Fruit fly (Drosophila melanogaster) whole organism, embryonic: ENCODE data around the gene HDAC1.

Experiments used
- Bgb ChIP-seq: fragments of 200-800 bp; sonication (Bioruptor generic); IDR thresholded peaks from 2 replicates; pipeline ENCODE4 v1.3.6; 2022; ENCODE audit warnings: missing biosample characterization, missing genetic modification characterization; ENCODE audit not compliant: partially characterized antibody
- CG12659 ChIP-seq: fragments of 200-800 bp; sonication (Bioruptor generic); optimal IDR thresholded peaks from 3 replicates; lab custom pipeline; 2017; ENCODE audit warnings: mild to moderate bottlenecking, missing biosample characterization, missing genetic modification reagents, missing genetic modification characterization
- CG12769 ChIP-seq: fragments of 200-800 bp; sonication (Bioruptor generic); optimal IDR thresholded peaks from 2 replicates; lab custom pipeline; 2019; ENCODE audit warnings: missing biosample characterization, mild to moderate bottlenecking, missing genetic modification characterization, moderate library complexity
- CG13894 ChIP-seq: fragments of 200-800 bp; sonication (Bioruptor generic); optimal IDR thresholded peaks from 3 replicates; lab custom pipeline; 2018; ENCODE audit warnings: missing biosample characterization, mild to moderate bottlenecking, missing genetic modification characterization, moderate library complexity
- CG15011 ChIP-seq: fragments of 200-800 bp; sonication (Bioruptor generic); optimal IDR thresholded peaks from 3 replicates; lab custom pipeline; 2018; ENCODE audit warnings: missing biosample characterization, mild to moderate bottlenecking, missing genetic modification characterization
- CG15073 ChIP-seq: fragments of 200-800 bp; sonication (Bioruptor generic); optimal IDR thresholded peaks from 2 replicates; lab custom pipeline; 2016; ENCODE audit warnings: missing biosample characterization, missing genetic modification characterization
- CG15269 ChIP-seq: fragments of 200-800 bp; sonication (Bioruptor generic); optimal IDR thresholded peaks from 2 replicates; lab custom pipeline; 2018; ENCODE audit warnings: missing biosample characterization, mild to moderate bottlenecking, missing genetic modification characterization, moderate library complexity
- CG17385 ChIP-seq: fragments of 200-800 bp; sonication (Bioruptor generic); optimal IDR thresholded peaks from 3 replicates; lab custom pipeline; 2018; ENCODE audit warnings: missing biosample characterization, mild to moderate bottlenecking, missing genetic modification characterization
- CG2116 ChIP-seq: fragments of 200-800 bp; sonication (Bioruptor generic); optimal IDR thresholded peaks from 3 replicates; lab custom pipeline; 2018; ENCODE audit warnings: missing biosample characterization, mild to moderate bottlenecking, missing genetic modification characterization
- CG2889 ChIP-seq: fragments of 200-800 bp; sonication (Bioruptor generic); IDR thresholded peaks from 3 replicates; pipeline ENCODE4 v1.3.6; 2022; ENCODE audit warnings: missing biosample characterization, missing genetic modification characterization
- CG30020 ChIP-seq: fragments of 200-800 bp; optimal IDR thresholded peaks from 2 replicates; lab custom pipeline; 2019; ENCODE audit warnings: missing biosample characterization, mild to moderate bottlenecking, missing genetic modification characterization, moderate library complexity
- CG33213 ChIP-seq: fragments of 200-800 bp; sonication (Bioruptor generic); optimal IDR thresholded peaks from 3 replicates; lab custom pipeline; 2016; ENCODE audit warnings: missing biosample characterization, missing genetic modification characterization
- CG4820 ChIP-seq: fragments of 200-800 bp; sonication (Bioruptor generic); optimal IDR thresholded peaks from 3 replicates; lab custom pipeline; 2016; ENCODE audit warnings: missing biosample characterization, missing genetic modification characterization
- CG5245 ChIP-seq: fragments of 200-800 bp; sonication (Bioruptor generic); optimal IDR thresholded peaks from 3 replicates; lab custom pipeline; 2016; ENCODE audit warnings: missing biosample characterization, missing genetic modification characterization
- CG6654 ChIP-seq: fragments of 200-800 bp; sonication (Bioruptor generic); optimal IDR thresholded peaks from 2 replicates; lab custom pipeline; 2017; ENCODE audit warnings: missing biosample characterization, mild to moderate bottlenecking, missing genetic modification characterization
- CG7745 ChIP-seq: fragments of 200-800 bp; sonication (Bioruptor generic); optimal IDR thresholded peaks from 2 replicates; lab custom pipeline; 2018; ENCODE audit warnings: missing biosample characterization, mild to moderate bottlenecking, missing genetic modification characterization, moderate library complexity
- CG7987 ChIP-seq: fragments of 200-800 bp; sonication (Bioruptor generic); optimal IDR thresholded peaks from 2 replicates; lab custom pipeline; 2018; ENCODE audit warnings: missing biosample characterization, mild to moderate bottlenecking, missing genetic modification characterization, moderate library complexity
- CG8944 ChIP-seq: fragments of 200-800 bp; sonication (Bioruptor generic); optimal IDR thresholded peaks from 3 replicates; lab custom pipeline; 2016; ENCODE audit warnings: missing biosample characterization, missing genetic modification characterization
- CG9876 ChIP-seq: fragments of 200-800 bp; sonication (Bioruptor generic); optimal IDR thresholded peaks from 2 replicates; lab custom pipeline; 2016; ENCODE audit warnings: missing biosample characterization, missing genetic modification characterization
- D19A ChIP-seq: fragments of 200-800 bp; optimal IDR thresholded peaks from 3 replicates; lab custom pipeline; 2019; ENCODE audit warnings: missing biosample characterization, mild to moderate bottlenecking, missing genetic modification characterization, moderate library complexity
- Drgx ChIP-seq: fragments of 200-800 bp; sonication (Bioruptor generic); IDR thresholded peaks from 2 replicates; pipeline ENCODE4 v1.3.6; 2022; ENCODE audit warnings: missing biosample characterization, missing genetic modification characterization
- E2f1 ChIP-seq: fragments of 200-800 bp; sonication (Bioruptor generic); IDR thresholded peaks from 2 replicates; pipeline ENCODE4 v1.3.6; 2022; ENCODE audit warnings: missing biosample characterization, missing genetic modification characterization
- ERR ChIP-seq: fragments of 200-800 bp; sonication (Bioruptor generic); optimal IDR thresholded peaks from 2 replicates; lab custom pipeline; 2016; ENCODE audit warnings: missing biosample characterization, missing genetic modification characterization
- Eip74EF ChIP-seq, 2 experiments: fragments of 200-800 bp in 1 of 2; fragments of >200 bp in 1 of 2; sonication (Bioruptor generic) in 1 of 2; optimal IDR thresholded peaks; 2 replicates each; lab custom pipeline; 2017 to 2019; ENCODE audit warnings: missing biosample characterization in 2 of 2, missing genetic modification characterization in 2 of 2, mild to moderate bottlenecking in 1 of 2, moderate library complexity in 1 of 2
- GATAe ChIP-seq: fragments of 200-800 bp; sonication (Bioruptor generic); conservative IDR thresholded peaks from 2 replicates; pipeline ENCODE4 v1.3.6; 2022; ENCODE audit warnings: missing biosample characterization, missing genetic modification characterization
- Hsf ChIP-seq: fragments of 200-800 bp; sonication (Bioruptor generic); optimal IDR thresholded peaks from 3 replicates; lab custom pipeline; 2016; ENCODE audit warnings: missing biosample characterization, missing genetic modification characterization
- Lhr ChIP-seq: fragments of 200-800 bp; sonication (Bioruptor generic); optimal IDR thresholded peaks from 3 replicates; lab custom pipeline; 2017; ENCODE audit warnings: mild to moderate bottlenecking, missing biosample characterization, missing genetic modification reagents, missing genetic modification characterization
- NFAT ChIP-seq: fragments of 200-800 bp; sonication (Bioruptor generic); IDR thresholded peaks from 2 replicates; pipeline ENCODE4 v1.3.6; 2022; ENCODE audit warnings: missing biosample characterization, missing genetic modification characterization
- Opbp ChIP-seq: fragments of 200-800 bp; sonication (Bioruptor generic); IDR thresholded peaks from 3 replicates; pipeline ENCODE4 v1.3.6; 2022; ENCODE audit warnings: missing biosample characterization, missing genetic modification characterization; ENCODE audit not compliant: partially characterized antibody
- az2 ChIP-seq: fragments of 200-800 bp; sonication (Bioruptor generic); optimal IDR thresholded peaks from 3 replicates; lab custom pipeline; 2016; ENCODE audit warnings: missing biosample characterization, missing genetic modification characterization
- cato ChIP-seq: fragments of 200-800 bp; sonication (Bioruptor generic); optimal IDR thresholded peaks from 2 replicates; lab custom pipeline; 2016; ENCODE audit warnings: missing biosample characterization, missing genetic modification characterization, borderline replicate concordance
- da ChIP-seq: fragments of 200-800 bp; sonication (Bioruptor generic); optimal IDR thresholded peaks from 2 replicates; lab custom pipeline; 2016; ENCODE audit warnings: missing biosample characterization, missing genetic modification characterization
- dysf ChIP-seq: fragments of 200-800 bp; sonication (Bioruptor generic); IDR thresholded peaks from 3 replicates; pipeline ENCODE4 v1.3.6; 2022; ENCODE audit warnings: missing biosample characterization, missing genetic modification characterization
- emc ChIP-seq: fragments of 200-800 bp; sonication (Bioruptor generic); optimal IDR thresholded peaks from 2 replicates; lab custom pipeline; 2016; ENCODE audit warnings: missing biosample characterization, missing genetic modification characterization
- ewg ChIP-seq: fragments of 200-800 bp; sonication (Bioruptor generic); optimal IDR thresholded peaks from 3 replicates; lab custom pipeline; 2017; ENCODE audit warnings: mild to moderate bottlenecking, missing biosample characterization, missing genetic modification reagents, missing genetic modification characterization
- fd96Cb ChIP-seq: fragments of 200-800 bp; sonication (Bioruptor generic); optimal IDR thresholded peaks from 2 replicates; lab custom pipeline; 2018; ENCODE audit warnings: missing biosample characterization, mild to moderate bottlenecking, missing genetic modification characterization, moderate library complexity
- gcm2 ChIP-seq: fragments of 200-800 bp; sonication (Bioruptor generic); optimal IDR thresholded peaks from 2 replicates; lab custom pipeline; 2016; ENCODE audit warnings: missing biosample characterization, missing genetic modification characterization
- gfzf ChIP-seq: fragments of 200-800 bp; sonication (Bioruptor generic); optimal IDR thresholded peaks from 2 replicates; lab custom pipeline; 2016; ENCODE audit warnings: missing biosample characterization, mild to moderate bottlenecking, missing genetic modification characterization, moderate library complexity
- gt ChIP-seq: fragments of 200-800 bp; sonication (Bioruptor generic); IDR thresholded peaks from 2 replicates; pipeline ENCODE4 v1.3.6; 2022; ENCODE audit warnings: missing biosample characterization, missing genetic modification characterization
- hkb ChIP-seq, 2 experiments: fragments of 200-800 bp in 1 of 2; fragments of >200 bp in 1 of 2; sonication (Bioruptor generic) in 1 of 2; IDR thresholded peaks in 1 of 2; optimal IDR thresholded peaks in 1 of 2; 2 replicates each; pipeline versions ENCODE4 v1.3.6 to Lab custom; 2017 to 2022; ENCODE audit warnings: missing biosample characterization in 1 of 2, missing genetic modification characterization in 1 of 2
- klu ChIP-seq: fragments of 200-800 bp; sonication (Bioruptor generic); IDR thresholded peaks from 2 replicates; pipeline ENCODE4 v1.3.6; 2022; ENCODE audit warnings: missing biosample characterization, missing genetic modification characterization
- lilli ChIP-seq: fragments of 200-800 bp; sonication (Bioruptor generic); optimal IDR thresholded peaks from 3 replicates; lab custom pipeline; 2016; ENCODE audit warnings: missing biosample characterization, missing genetic modification characterization
- nerfin-2 ChIP-seq: fragments of 200-800 bp; sonication (Bioruptor generic); IDR thresholded peaks from 2 replicates; pipeline ENCODE4 v1.3.6; 2022; ENCODE audit warnings: missing biosample characterization, missing genetic modification characterization; ENCODE audit not compliant: partially characterized antibody
- onecut ChIP-seq: fragments of 200-800 bp; sonication (Bioruptor generic); IDR thresholded peaks from 2 replicates; pipeline ENCODE4 v1.3.6; 2022; ENCODE audit warnings: missing biosample characterization, missing genetic modification characterization
- peb ChIP-seq: fragments of 200-800 bp; sonication (Bioruptor generic); IDR thresholded peaks from 2 replicates; pipeline ENCODE4 v1.3.6; 2022; ENCODE audit warnings: missing biosample characterization, missing genetic modification characterization
- pita ChIP-seq: fragments of 200-800 bp; sonication (Bioruptor generic); optimal IDR thresholded peaks from 2 replicates; lab custom pipeline; 2017; ENCODE audit warnings: missing biosample characterization, mild to moderate bottlenecking, missing genetic modification characterization
- shn ChIP-seq: fragments of 200-800 bp; sonication (Bioruptor generic); optimal IDR thresholded peaks from 3 replicates; lab custom pipeline; 2016; ENCODE audit warnings: missing biosample characterization, missing genetic modification characterization
- sisA ChIP-seq: fragments of 200-800 bp; sonication (Bioruptor generic); IDR thresholded peaks from 2 replicates; pipeline ENCODE4 v1.3.6; 2022; ENCODE audit warnings: missing biosample characterization, missing genetic modification characterization
- tap ChIP-seq: fragments of 200-800 bp; optimal IDR thresholded peaks from 3 replicates; lab custom pipeline; 2019; ENCODE audit warnings: missing biosample characterization, mild to moderate bottlenecking, missing genetic modification characterization, moderate library complexity
- tgo ChIP-seq: fragments of 200-800 bp; sonication (Bioruptor generic); IDR thresholded peaks from 3 replicates; pipeline ENCODE4 v1.3.6; 2022; ENCODE audit warnings: missing biosample characterization, missing genetic modification characterization
- zen2 ChIP-seq: fragments of 200-800 bp; sonication (Bioruptor generic); IDR thresholded peaks from 3 replicates; pipeline ENCODE4 v1.3.6; 2022; ENCODE audit warnings: missing biosample characterization, missing genetic modification characterization; ENCODE audit not compliant: partially characterized antibody

The HDAC1 gene

dm6 chr3L:4603439-4603838 is 23.1 kb upstream of the HDAC1 start (continued):
- TF ChIP-seq CG12769 (tag; lab: Kevin White, UChicago) (no peak), CG7987 (GFP tag; lab: Kevin White, UChicago) (no peak), tgo (peak; percentile 57), zen2 (GFP tag; lab: Robert Waterston, UW) (no peak), ERR (GFP tag; lab: Kevin White, UChicago) (no peak), Lhr (no peak), onecut (no peak), CG15011 (GFP tag; lab: Kevin White, UChicago) (no peak), gfzf (GFP tag; lab: Kevin White, UChicago) (no peak), fd96Cb (tag; lab: Kevin White, UChicago) (peak; percentile 32), CG17385 (peak; percentile 24), CG2889 (GFP tag; lab: Robert Waterston, UW) (no peak), E2f1 (no peak), nerfin-2 (no peak), sisA (GFP tag; lab: Robert Waterston, UW) (peak; percentile 56), CG12659 (GFP tag; lab: Kevin White, UChicago) (peak; percentile 27), CG4820 (peak; percentile 23), CG8944 (GFP tag; lab: Kevin White, UChicago) (no peak), CG7745 (no peak), GATAe (GFP tag; lab: Robert Waterston, UW) (0 out of 2 replicates have a peak, but pooled peaks have one; percentile 14), dysf (GFP tag; lab: Robert Waterston, UW) (peak; percentile 70), klu (GFP tag; lab: Robert Waterston, UW) (no peak), Eip74EF (GFP tag; optimal IDR thresholded peaks at IDR 0.05; lab: Kevin White, UChicago) (peak in 1 of 2 experiments; percentile 19), pita (GFP tag; lab: Kevin White, UChicago) (no peak), CG13894 (tag; lab: Kevin White, UChicago) (peak; percentile 40), gt (GFP tag; lab: Robert Waterston, UW) (no peak), az2 (peak; percentile 29), peb (no peak), CG6654 (GFP tag; lab: Kevin White, UChicago) (no peak), ewg (GFP tag; lab: Kevin White, UChicago) (no peak), hkb (optimal IDR thresholded peaks at IDR 0.05; lab: Kevin White, UChicago) (no peak), hkb (GFP tag; IDR thresholded peaks at IDR 0.05; lab: Robert Waterston, UW) (peak; percentile 51; the same call in 1 of the 2 replicates), CG15073 (GFP tag; lab: Kevin White, UChicago) (no peak), lilli (GFP tag; lab: Kevin White, UChicago) (peak; percentile 1), Opbp (GFP tag; lab: Robert Waterston, UW) (no peak), Drgx (GFP tag; lab: Robert Waterston, UW) (no peak), CG30020 (no peak), D19A (tag; lab: Kevin White, UChicago) (peak; percentile 26), cato (GFP tag; lab: Kevin White, UChicago) (no peak), tap (no peak), gcm2 (GFP tag; lab: Kevin White, UChicago) (no peak), CG9876 (no peak), Hsf (no peak), CG5245 (GFP tag; lab: Kevin White, UChicago) (no peak), CG33213 (no peak), da (GFP tag; lab: Kevin White, UChicago) (no peak), CG2116 (no peak), CG15269 (tag; lab: Kevin White, UChicago) (peak; percentile 64), emc (GFP tag; lab: Kevin White, UChicago) (no peak), shn (GFP tag; lab: Kevin White, UChicago) (no peak), NFAT (GFP tag; lab: Robert Waterston, UW) (peak; percentile 17; the same call in 1 of the 2 replicates), Bgb (GFP tag; lab: Robert Waterston, UW) (no peak)
